Fruit fly (Drosophila melanogaster): ENCODE results near the gene Parg.

DNA sequence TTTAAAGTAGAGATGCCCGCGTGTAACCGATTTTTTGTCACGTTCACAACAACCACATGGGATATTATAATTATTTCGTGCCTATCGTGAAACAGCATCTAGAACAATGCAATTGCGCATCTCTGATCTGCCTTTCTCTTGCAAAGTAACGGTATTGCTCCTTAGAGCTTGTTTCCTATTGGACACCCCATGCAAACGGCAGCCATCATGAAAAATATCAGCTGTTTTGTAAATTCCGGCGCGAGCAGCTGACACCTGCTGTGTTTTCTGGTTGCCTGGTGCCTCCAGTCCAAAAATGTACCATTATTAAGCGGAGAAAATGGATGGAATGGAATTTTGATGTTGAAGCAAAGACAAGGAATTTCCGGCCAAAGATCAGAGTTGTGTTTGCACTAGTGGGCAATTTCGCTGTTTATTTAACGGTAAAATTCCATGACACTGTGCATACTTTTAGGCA is 32.9 kb upstream of the Parg start:
- TF ChIP-seq insv (optimal IDR thresholded peaks at IDR 0.05) (no peak), ttk (optimal IDR thresholded peaks at IDR 0.05) (no peak), psq (optimal IDR thresholded peaks at IDR 0.05) (no peak)
